Fruit fly (Drosophila melanogaster) whole organism, embryonic: ENCODE data around the gene alien.

Experiments
- BtbVII ChIP-seq: fragments of 200-800 bp; sonication (Bioruptor generic); optimal IDR thresholded peaks from 3 replicates; lab custom pipeline; 2017; ENCODE audit warnings: missing biosample characterization, mild to moderate bottlenecking, missing genetic modification characterization
- CG10543 ChIP-seq: fragments of 200-800 bp; sonication (Bioruptor generic); optimal IDR thresholded peaks from 3 replicates; lab custom pipeline; 2017; ENCODE audit warnings: missing biosample characterization, mild to moderate bottlenecking, missing genetic modification characterization, moderate library complexity
- CG10565 ChIP-seq: fragments of 200-800 bp; sonication (Bioruptor generic); optimal IDR thresholded peaks from 3 replicates; lab custom pipeline; 2016; ENCODE audit warnings: missing biosample characterization, mild to moderate bottlenecking, missing genetic modification characterization
- CG10979 ChIP-seq: fragments of 200-800 bp; sonication (Bioruptor generic); optimal IDR thresholded peaks from 2 replicates; lab custom pipeline; 2018; ENCODE audit warnings: missing biosample characterization, mild to moderate bottlenecking, missing genetic modification characterization, moderate library complexity
- CG11456 ChIP-seq: fragments of 200-800 bp; sonication (Bioruptor generic); IDR thresholded peaks from 3 replicates; pipeline ENCODE4 v1.3.6; 2022; ENCODE audit warnings: missing biosample characterization, missing genetic modification characterization
- CG12744 ChIP-seq: fragments of 200-800 bp; sonication (Bioruptor generic); optimal IDR thresholded peaks from 2 replicates; lab custom pipeline; 2016; ENCODE audit warnings: missing biosample characterization, missing genetic modification characterization
- CG15011 ChIP-seq: fragments of 200-800 bp; sonication (Bioruptor generic); optimal IDR thresholded peaks from 3 replicates; lab custom pipeline; 2018; ENCODE audit warnings: missing biosample characterization, mild to moderate bottlenecking, missing genetic modification characterization
- CG17361 ChIP-seq: fragments of 200-800 bp; sonication (Bioruptor generic); IDR thresholded peaks from 3 replicates; pipeline ENCODE4 v1.3.6; 2022; ENCODE audit warnings: missing biosample characterization, missing genetic modification characterization
- CG17612 ChIP-seq: fragments of 200-800 bp; sonication (Bioruptor generic); IDR thresholded peaks from 2 replicates; pipeline ENCODE4 v1.3.6; 2022; ENCODE audit warnings: missing biosample characterization, missing genetic modification characterization
- CG2678 ChIP-seq: fragments of 200-800 bp; sonication (Bioruptor generic); optimal IDR thresholded peaks from 3 replicates; lab custom pipeline; 2019; ENCODE audit warnings: missing biosample characterization, mild to moderate bottlenecking, missing genetic modification characterization, moderate library complexity
- CG34376 ChIP-seq: fragments of 200-800 bp; sonication (Bioruptor generic); optimal IDR thresholded peaks from 2 replicates; lab custom pipeline; 2018; ENCODE audit warnings: missing biosample characterization, mild to moderate bottlenecking, missing genetic modification characterization
- CG6813 ChIP-seq: fragments of 200-800 bp; sonication (Bioruptor generic); optimal IDR thresholded peaks from 2 replicates; lab custom pipeline; 2017; ENCODE audit warnings: missing biosample characterization, missing genetic modification characterization, mild to moderate bottlenecking, moderate library complexity, missing genetic modification reagents
- CG7786 ChIP-seq: fragments of 200-800 bp; sonication (Bioruptor generic); optimal IDR thresholded peaks from 2 replicates; lab custom pipeline; 2016; ENCODE audit warnings: missing biosample characterization, missing genetic modification characterization
- CG9727 ChIP-seq: fragments of 200-800 bp; sonication (Bioruptor generic); optimal IDR thresholded peaks from 3 replicates; lab custom pipeline; 2017; ENCODE audit warnings: missing biosample characterization, mild to moderate bottlenecking, missing genetic modification characterization
- CG9817 ChIP-seq: fragments of 200-800 bp; sonication (Bioruptor generic); optimal IDR thresholded peaks from 2 replicates; lab custom pipeline; 2018; ENCODE audit warnings: missing biosample characterization, mild to moderate bottlenecking, missing genetic modification characterization, moderate library complexity
- CrebB ChIP-seq: fragments of 200-800 bp; sonication (Bioruptor generic); optimal IDR thresholded peaks from 3 replicates; lab custom pipeline; 2018; ENCODE audit warnings: missing biosample characterization, mild to moderate bottlenecking, missing genetic modification characterization
- D19B ChIP-seq: fragments of 200-800 bp; sonication (Bioruptor generic); optimal IDR thresholded peaks from 2 replicates; lab custom pipeline; 2017; ENCODE audit warnings: missing biosample characterization, mild to moderate bottlenecking, missing genetic modification characterization
- Doc2 ChIP-seq: fragments of 200-800 bp; sonication (Bioruptor generic); IDR thresholded peaks from 2 replicates; pipeline ENCODE4 v1.3.6; 2022; ENCODE audit warnings: missing biosample characterization, missing genetic modification characterization
- ERR ChIP-seq: fragments of 200-800 bp; sonication (Bioruptor generic); optimal IDR thresholded peaks from 2 replicates; lab custom pipeline; 2016; ENCODE audit warnings: missing biosample characterization, missing genetic modification characterization
- Ets65A ChIP-seq: fragments of 200-800 bp; sonication (Bioruptor generic); peaks from one replicate; lab custom pipeline; 2016; ENCODE audit warnings: missing biosample characterization, missing genetic modification characterization
- HLH4C ChIP-seq: fragments of 200-800 bp; sonication (Bioruptor generic); IDR thresholded peaks from 3 replicates; pipeline ENCODE4 v1.3.6; 2022; ENCODE audit warnings: missing biosample characterization, missing genetic modification characterization; ENCODE audit not compliant: partially characterized antibody
- Hand ChIP-seq: fragments of 200-800 bp; sonication (Bioruptor generic); optimal IDR thresholded peaks from 2 replicates; lab custom pipeline; 2017; ENCODE audit warnings: mild to moderate bottlenecking, missing biosample characterization, missing genetic modification reagents, missing genetic modification characterization
- Hr39 ChIP-seq: fragments of >200 bp; optimal IDR thresholded peaks from 2 replicates; lab custom pipeline; 2017
- Hr78 ChIP-seq, 2 experiments: fragments of 200-800 bp in 1 of 2; fragments of >200 bp in 1 of 2; sonication (Bioruptor generic) in 1 of 2; optimal IDR thresholded peaks; 2 replicates each; lab custom pipeline; 2017 to 2019; ENCODE audit warnings: missing biosample characterization in 2 of 2, missing genetic modification characterization in 2 of 2, mild to moderate bottlenecking in 1 of 2, moderate library complexity in 1 of 2
- Meics ChIP-seq: fragments of 200-800 bp; sonication (Bioruptor generic); optimal IDR thresholded peaks from 2 replicates; lab custom pipeline; 2017; ENCODE audit warnings: missing biosample characterization, mild to moderate bottlenecking, missing genetic modification characterization
- NC2β ChIP-seq: fragments of 200-800 bp; sonication (Bioruptor generic); optimal IDR thresholded peaks from 2 replicates; lab custom pipeline; 2016; ENCODE audit warnings: missing biosample characterization, missing genetic modification characterization
- PHDP ChIP-seq: fragments of 200-800 bp; sonication (Bioruptor generic); optimal IDR thresholded peaks from 3 replicates; lab custom pipeline; 2018; ENCODE audit warnings: missing biosample characterization, mild to moderate bottlenecking, missing genetic modification characterization, moderate library complexity
- Side ChIP-seq: fragments of 200-800 bp; sonication (Bioruptor generic); optimal IDR thresholded peaks from 2 replicates; lab custom pipeline; 2016; ENCODE audit warnings: missing biosample characterization, missing genetic modification characterization
- Sin3A ChIP-seq: fragments of >200 bp; optimal IDR thresholded peaks from 2 replicates; lab custom pipeline; 2018
- btn ChIP-seq: fragments of 200-800 bp; sonication (Bioruptor generic); optimal IDR thresholded peaks from 2 replicates; lab custom pipeline; 2016; ENCODE audit warnings: missing biosample characterization, missing genetic modification characterization
- chif ChIP-seq, 2 experiments: fragments of 200-800 bp; sonication (Bioruptor generic); optimal IDR thresholded peaks; 3 replicates each; lab custom pipeline; 2016; ENCODE audit warnings: missing biosample characterization in 2 of 2, missing genetic modification characterization in 2 of 2
- en ChIP-seq: fragments of 200-800 bp; sonication (Bioruptor generic); optimal IDR thresholded peaks from 2 replicates; lab custom pipeline; 2016; ENCODE audit warnings: missing biosample characterization, missing genetic modification characterization
- ftz-f1 ChIP-seq: fragments of 200-800 bp; sonication (Bioruptor generic); optimal IDR thresholded peaks from 2 replicates; lab custom pipeline; 2016; ENCODE audit warnings: missing biosample characterization, missing genetic modification characterization
- fu2 ChIP-seq: fragments of 200-800 bp; sonication (Bioruptor generic); optimal IDR thresholded peaks from 2 replicates; lab custom pipeline; 2016; ENCODE audit warnings: missing biosample characterization, missing genetic modification characterization
- gcm2 ChIP-seq: fragments of 200-800 bp; sonication (Bioruptor generic); optimal IDR thresholded peaks from 2 replicates; lab custom pipeline; 2016; ENCODE audit warnings: missing biosample characterization, missing genetic modification characterization
- grn ChIP-seq: fragments of 200-800 bp; sonication (Bioruptor generic); optimal IDR thresholded peaks from 3 replicates; lab custom pipeline; 2017; ENCODE audit warnings: missing biosample characterization, missing genetic modification characterization
- gt ChIP-seq: fragments of 200-800 bp; sonication (Bioruptor generic); IDR thresholded peaks from 2 replicates; pipeline ENCODE4 v1.3.6; 2022; ENCODE audit warnings: missing biosample characterization, missing genetic modification characterization
- lab ChIP-seq: fragments of 200-800 bp; sonication (Bioruptor generic); optimal IDR thresholded peaks from 3 replicates; lab custom pipeline; 2017; ENCODE audit warnings: missing biosample characterization, missing genetic modification characterization, mild to moderate bottlenecking, moderate library complexity, missing genetic modification reagents
- lov ChIP-seq, 2 experiments: fragments of 200-800 bp in 1 of 2; fragments of >200 bp in 1 of 2; sonication (Bioruptor generic) in 1 of 2; IDR thresholded peaks in 1 of 2; optimal IDR thresholded peaks in 1 of 2; 2 replicates in 1 of 2; 3 replicates in 1 of 2; pipeline versions ENCODE4 v1.3.6 to Lab custom; 2017 to 2022; ENCODE audit warnings: missing biosample characterization in 1 of 2, missing genetic modification characterization in 1 of 2
- mirr ChIP-seq: fragments of 200-800 bp; sonication (Bioruptor generic); optimal IDR thresholded peaks from 3 replicates; lab custom pipeline; 2018; ENCODE audit warnings: missing biosample characterization, mild to moderate bottlenecking, missing genetic modification characterization
- nau ChIP-seq: fragments of 200-800 bp; sonication (Bioruptor generic); optimal IDR thresholded peaks from 3 replicates; lab custom pipeline; 2017; ENCODE audit warnings: missing biosample characterization, mild to moderate bottlenecking, missing genetic modification characterization, missing genetic modification reagents
- sd ChIP-seq: fragments of 200-800 bp; sonication (Bioruptor generic); optimal IDR thresholded peaks from 3 replicates; lab custom pipeline; 2018; ENCODE audit warnings: missing biosample characterization, mild to moderate bottlenecking, missing genetic modification characterization, moderate library complexity
- sisA ChIP-seq: fragments of 200-800 bp; sonication (Bioruptor generic); IDR thresholded peaks from 2 replicates; pipeline ENCODE4 v1.3.6; 2022; ENCODE audit warnings: missing biosample characterization, missing genetic modification characterization
- sug ChIP-seq: fragments of 200-800 bp; optimal IDR thresholded peaks from 2 replicates; lab custom pipeline; 2019; ENCODE audit warnings: missing biosample characterization, mild to moderate bottlenecking, missing genetic modification characterization, moderate library complexity
- vvl ChIP-seq: fragments of 200-800 bp; sonication (Bioruptor generic); IDR thresholded peaks from 2 replicates; pipeline ENCODE4 v1.3.6; 2022; ENCODE audit warnings: missing biosample characterization, missing genetic modification characterization
- wdn ChIP-seq: fragments of 200-800 bp; sonication (Bioruptor generic); IDR thresholded peaks from 2 replicates; pipeline ENCODE4 v1.3.6; 2022; ENCODE audit warnings: missing biosample characterization, missing genetic modification characterization
- wek ChIP-seq: fragments of 200-800 bp; sonication (Bioruptor generic); optimal IDR thresholded peaks from 3 replicates; lab custom pipeline; 2018; ENCODE audit warnings: missing biosample characterization, mild to moderate bottlenecking, missing genetic modification characterization, moderate library complexity

The alien gene

DNA sequence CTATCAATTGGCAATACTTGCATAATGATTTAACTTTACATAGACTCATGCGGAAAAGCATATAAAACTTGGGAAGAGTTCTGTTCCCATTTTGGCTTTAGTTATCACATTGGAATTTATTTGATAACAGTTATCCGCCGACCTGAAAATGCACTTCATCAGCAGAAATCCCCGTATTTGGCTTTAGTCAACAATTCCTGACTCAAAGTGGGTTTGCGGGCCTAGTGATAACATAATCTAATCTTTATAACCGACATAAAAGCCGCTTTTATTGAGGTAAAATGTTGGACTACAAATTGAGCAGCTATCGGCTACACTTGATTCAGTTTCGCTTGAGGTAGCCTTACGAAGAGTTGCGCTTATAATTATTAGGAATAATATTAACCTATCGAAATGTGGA, 13.1 kb upstream of the alien start, which contains the start of gene CG9568 (continued):
- TF ChIP-seq CG12744, result no peak
- peak; percentile 2 for TF ChIP-seq PHDP
- TF ChIP-seq CG2678 (tag; lab: Kevin White, UChicago), result peak; percentile 17
- no peak for TF ChIP-seq CrebB
- TF ChIP-seq BtbVII (GFP tag; lab: Kevin White, UChicago), result peak; percentile 14
- peak; percentile 18 for TF ChIP-seq lab (GFP tag; lab: Kevin White, UChicago)
- TF ChIP-seq sug (tag; lab: Kevin White, UChicago), result peak; percentile 19
- no peak for TF ChIP-seq gt (GFP tag; lab: Robert Waterston, UW)
- TF ChIP-seq CG6813, result peak; percentile 17
- peak; percentile 54 for TF ChIP-seq CG34376
- TF ChIP-seq vvl (GFP tag; lab: Robert Waterston, UW), result no peak
- peak; percentile 42 for TF ChIP-seq wek (GFP tag; lab: Kevin White, UChicago)
- TF ChIP-seq D19B, result peak; percentile 22

DNA sequence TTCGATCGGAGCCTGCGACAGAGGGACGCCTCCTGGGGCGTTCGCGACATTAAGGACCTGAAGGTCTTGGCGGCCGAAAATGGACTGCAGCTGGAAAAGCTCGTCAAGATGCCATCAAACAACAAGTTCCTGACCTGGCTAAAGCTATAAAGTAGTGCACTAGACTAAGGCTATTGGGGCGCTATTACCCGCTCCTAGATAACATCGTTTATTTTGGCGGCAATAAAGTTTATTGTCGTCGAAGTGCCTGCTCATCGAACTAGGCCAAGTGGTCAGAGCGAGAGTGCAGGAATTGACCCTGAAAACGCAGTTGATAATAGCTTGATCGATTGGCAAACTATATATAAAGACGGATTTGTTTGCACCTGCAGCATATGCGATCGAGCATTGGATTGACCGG, 1.1 kb upstream of the alien start, which contains the start of gene Try29F:
TSS of gene Try29F (plus strand) at position 301 of the 400 bp plus-strand sequence.
- TF ChIP-seq gcm2 (GFP tag; lab: Kevin White, UChicago) (no peak), CG11456 (0 out of 3 replicates have a peak, but pooled peaks have one; percentile 1), CG12744 (no peak)

DNA sequence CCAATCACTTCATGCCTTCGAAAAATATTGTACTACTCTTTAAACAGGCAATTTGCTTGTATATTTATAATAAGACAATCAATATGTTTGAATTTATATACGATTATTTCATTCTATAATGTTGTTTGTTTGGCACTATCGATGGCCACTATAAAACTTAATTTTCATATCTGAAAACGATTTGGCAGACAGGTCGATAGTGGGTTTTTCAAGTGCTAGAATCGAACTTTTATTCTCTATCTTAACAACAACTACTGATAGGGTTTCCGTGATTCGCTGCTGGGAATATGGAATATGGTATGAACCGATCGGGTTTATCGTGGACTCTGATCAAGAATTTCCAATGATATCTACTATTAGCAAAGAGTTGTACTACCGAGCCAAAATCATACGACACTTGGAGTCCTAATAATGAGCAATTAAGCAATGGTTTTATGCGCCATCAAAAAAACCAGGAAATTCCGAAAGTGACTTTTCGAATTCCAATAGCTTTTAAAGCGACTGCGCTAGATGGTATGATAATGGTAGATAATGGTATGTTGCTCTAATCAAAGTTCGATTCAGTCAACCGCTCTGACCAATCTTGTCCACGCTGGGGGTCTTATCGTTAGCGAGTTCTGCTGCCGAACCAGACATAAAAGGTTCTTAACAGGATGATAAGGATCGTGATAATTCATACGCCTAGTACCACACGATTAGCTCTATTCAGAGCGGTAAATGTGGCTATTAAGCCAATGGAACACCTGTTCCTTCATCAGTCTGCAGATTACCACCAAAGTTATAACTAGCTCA, 3.3 kb downstream of the alien start, which contains the start of gene CG17906:
TSS of gene CG17906 (plus strand) at position 742 of the 792 bp plus-strand sequence.
- no peak for TF ChIP-seq NC2β (GFP tag; lab: Kevin White, UChicago)
- no peak for TF ChIP-seq CG7786
- no peak for TF ChIP-seq CG10979
- no peak for TF ChIP-seq wdn (GFP tag; lab: Robert Waterston, UW)
- TF ChIP-seq Hr78 (GFP tag; optimal IDR thresholded peaks at IDR 0.05; lab: Kevin White, UChicago), result no peak
- TF ChIP-seq CG10543 (GFP tag; lab: Kevin White, UChicago), result no peak
- TF ChIP-seq Doc2, result no peak
- TF ChIP-seq ftz-f1 (GFP tag; lab: Kevin White, UChicago), result no peak
- no peak for TF ChIP-seq Side (GFP tag; lab: Kevin White, UChicago)
- TF ChIP-seq CG9817 (tag; lab: Kevin White, UChicago), result no peak
- no peak for TF ChIP-seq Ets65A
- TF ChIP-seq btn (GFP tag; lab: Kevin White, UChicago), result no peak
- no peak for TF ChIP-seq sisA (GFP tag; lab: Robert Waterston, UW)
- TF ChIP-seq Sin3A, result no peak
- TF ChIP-seq CG17361 (GFP tag; lab: Robert Waterston, UW), result no peak
- TF ChIP-seq nau, result no peak
- no peak for TF ChIP-seq CG17612 (GFP tag; lab: Robert Waterston, UW)
- no peak for TF ChIP-seq fu2
- peak; percentile 89 for TF ChIP-seq grn
- peak; percentile 24 for TF ChIP-seq mirr (GFP tag; lab: Kevin White, UChicago)
- TF ChIP-seq CG15011 (GFP tag; lab: Kevin White, UChicago), result no peak
- no peak for TF ChIP-seq Meics
- TF ChIP-seq Hand (GFP tag; lab: Kevin White, UChicago), result no peak
- TF ChIP-seq CG9727, result no peak
- TF ChIP-seq ERR, result no peak
- no peak for TF ChIP-seq Hr39 (lab: Kevin White, UChicago)
- TF ChIP-seq lov (optimal IDR thresholded peaks at IDR 0.05; lab: Kevin White, UChicago), result no peak
- no peak for TF ChIP-seq lov (GFP tag; IDR thresholded peaks at IDR 0.05; lab: Robert Waterston, UW)
- TF ChIP-seq CG34376, result peak; percentile 56
- TF ChIP-seq en (GFP tag; lab: Kevin White, UChicago), result no peak
- no peak for TF ChIP-seq HLH4C (GFP tag; lab: Robert Waterston, UW)
- no peak for TF ChIP-seq CG10565 (GFP tag; lab: Kevin White, UChicago)
- TF ChIP-seq chif (GFP tag; optimal IDR thresholded peaks at IDR 0.05; lab: Kevin White, UChicago), result no peak
- TF ChIP-seq vvl (GFP tag; lab: Robert Waterston, UW), result no peak
- peak; percentile 67 for TF ChIP-seq sd (tag; lab: Kevin White, UChicago)
